Worm (Caenorhabditis elegans) whole organism, midembryonic: ENCODE data around the gene M02B7.2.

ENCODE experiments used
- cog-1 ChIP-seq: sonication (generic microtip); optimal IDR thresholded peaks from 2 replicates; lab custom pipeline; 2016; ENCODE audit warnings: missing genetic modification characterization, missing compliant biosample characterization
- klf-2 ChIP-seq: fragments of 200-800 bp; sonication (Bioruptor generic); conservative IDR thresholded peaks from 2 replicates; pipeline ENCODE4 v1.3.6; 2022; ENCODE audit warnings: missing genetic modification reagents, missing genetic modification characterization, missing compliant biosample characterization
- ztf-23 ChIP-seq: fragments of 200-800 bp; sonication (Bioruptor generic); IDR thresholded peaks from 2 replicates; pipeline ENCODE4 v1.3.6; 2022; ENCODE audit warnings: missing genetic modification reagents, missing genetic modification characterization, missing compliant biosample characterization
- ztf-29 ChIP-seq: fragments of 200-800 bp; sonication (Bioruptor generic); IDR thresholded peaks from 2 replicates; pipeline ENCODE4 v1.3.6; 2022; ENCODE audit warnings: missing genetic modification reagents, missing genetic modification characterization, missing compliant biosample characterization

DNA sequence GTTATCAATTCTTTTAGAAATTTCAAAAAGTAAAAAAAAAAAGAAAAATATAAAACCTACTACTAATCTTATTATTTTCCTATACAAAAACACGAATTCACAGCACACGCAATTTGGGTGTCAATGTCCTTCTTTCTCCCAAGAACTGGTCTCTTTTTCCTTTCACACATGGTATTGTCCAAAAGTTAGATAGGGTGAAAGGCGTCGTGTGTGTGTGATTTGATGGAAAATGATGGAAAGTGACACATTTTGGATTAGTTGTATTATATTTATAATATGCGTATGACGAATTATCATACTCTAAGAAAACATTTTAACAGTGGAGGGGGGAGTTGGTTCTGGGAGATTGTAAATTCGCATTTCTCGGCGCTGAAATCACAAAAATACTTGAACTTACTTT lies 24.3 kb downstream of the M02B7.2 start:
- TF ChIP-seq ztf-29 (no peak), cog-1 (tag; lab: Kevin White, UChicago) (no peak), ztf-23 (no peak), klf-2 (GFP tag; lab: Robert Waterston, UW) (no peak)
